Worm (Caenorhabditis elegans) whole organism, L2 larva: ENCODE results near the gene F17C11.13.
A peak's percentile ranks its signal among the peaks of the same experiment; 100 is the strongest.

Experiments used
- F13H6.1 ChIP-seq: sonication (generic microtip); optimal IDR thresholded peaks from 2 replicates; lab custom pipeline; 2016; ENCODE audit warnings: missing genetic modification characterization, missing compliant biosample characterization
- Y55F3AM.14 ChIP-seq: fragments of 200-800 bp; sonication (Bioruptor generic); optimal IDR thresholded peaks from 2 replicates; lab custom pipeline; 2018; ENCODE audit warnings: mild to moderate bottlenecking, missing genetic modification characterization, missing compliant biosample characterization
- ZK546.5 ChIP-seq: sonication (generic microtip); optimal IDR thresholded peaks from 2 replicates; lab custom pipeline; 2017; ENCODE audit warnings: missing biosample characterization, missing genetic modification characterization
- aly-2 ChIP-seq: fragments of 150-350 bp; optimal IDR thresholded peaks from 2 replicates; lab custom pipeline; 2014; ENCODE audit warnings: missing biosample characterization, missing genetic modification characterization
- blmp-1 ChIP-seq: sonication (generic microtip); optimal IDR thresholded peaks from 2 replicates; lab custom pipeline; 2017; ENCODE audit warnings: missing genetic modification characterization, mild to moderate bottlenecking, missing compliant biosample characterization, antibody characterized with exemption, moderate library complexity; ENCODE audit not compliant: insufficient read depth
- ceh-82 ChIP-seq: fragments of 150-350 bp; optimal IDR thresholded peaks from 2 replicates; lab custom pipeline; 2014; ENCODE audit warnings: missing biosample characterization, missing genetic modification characterization
- crh-2 ChIP-seq: sonication (generic microtip); optimal IDR thresholded peaks from 2 replicates; lab custom pipeline; 2017; ENCODE audit warnings: missing biosample characterization, missing genetic modification characterization
- dmd-4 ChIP-seq: sonication (generic microtip); optimal IDR thresholded peaks from 2 replicates; lab custom pipeline; 2017; ENCODE audit warnings: missing biosample characterization, missing genetic modification characterization
- elt-1 ChIP-seq: fragments of 150-350 bp; optimal IDR thresholded peaks from 2 replicates; lab custom pipeline; 2014; ENCODE audit warnings: missing biosample characterization, missing genetic modification characterization
- elt-3 ChIP-seq: sonication (generic microtip); optimal IDR thresholded peaks from 2 replicates; lab custom pipeline; 2017; ENCODE audit warnings: missing biosample characterization, missing genetic modification characterization
- fos-1 ChIP-seq: fragments of 150-350 bp; optimal IDR thresholded peaks from 2 replicates; lab custom pipeline; 2014; ENCODE audit warnings: missing biosample characterization, missing genetic modification characterization
- gmeb-1 ChIP-seq: fragments of 150-350 bp; optimal IDR thresholded peaks from 2 replicates; lab custom pipeline; 2014; ENCODE audit warnings: missing biosample characterization, missing genetic modification characterization
- lin-11 ChIP-seq: fragments of 150-350 bp; sonication (generic microtip); optimal IDR thresholded peaks from 2 replicates; lab custom pipeline; 2014; ENCODE audit warnings: missing biosample characterization, missing genetic modification characterization, inconsistent platforms, mixed read lengths
- lin-13 ChIP-seq: fragments of 150-350 bp; optimal IDR thresholded peaks from 2 replicates; lab custom pipeline; 2014; ENCODE audit warnings: missing biosample characterization, missing genetic modification reagents, missing genetic modification characterization
- lin-39 ChIP-seq: fragments of 150-350 bp; optimal IDR thresholded peaks from 2 replicates; lab custom pipeline; 2014; ENCODE audit warnings: missing biosample characterization, missing genetic modification reagents, missing genetic modification characterization
- mab-5 ChIP-seq: fragments of 150-350 bp; optimal IDR thresholded peaks from 2 replicates; lab custom pipeline; 2014; ENCODE audit warnings: missing biosample characterization, missing genetic modification characterization
- mdl-1 ChIP-seq, 2 experiments: fragments of 150-350 bp in 1 of 2; sonication (generic microtip) in 1 of 2; optimal IDR thresholded peaks; 2 replicates each; lab custom pipeline; 2017; ENCODE audit warnings: missing biosample characterization in 2 of 2, missing genetic modification characterization in 2 of 2
- nhr-10 ChIP-seq: sonication (generic microtip); optimal IDR thresholded peaks from 2 replicates; lab custom pipeline; 2017; ENCODE audit warnings: missing biosample characterization, missing genetic modification characterization
- nhr-11 ChIP-seq: fragments of 150-350 bp; optimal IDR thresholded peaks from 2 replicates; lab custom pipeline; 2014; ENCODE audit warnings: missing biosample characterization, missing genetic modification characterization
- nhr-129 ChIP-seq: fragments of 150-350 bp; optimal IDR thresholded peaks from 2 replicates; lab custom pipeline; 2014; ENCODE audit warnings: missing biosample characterization, missing genetic modification characterization
- nhr-21 ChIP-seq: fragments of 150-350 bp; optimal IDR thresholded peaks from 2 replicates; lab custom pipeline; 2014; ENCODE audit warnings: missing biosample characterization, missing genetic modification characterization
- nhr-23 ChIP-seq: fragments of 150-350 bp; optimal IDR thresholded peaks from 2 replicates; lab custom pipeline; 2014; ENCODE audit warnings: missing biosample characterization, missing genetic modification reagents, missing genetic modification characterization
- nhr-6 ChIP-seq: fragments of 150-350 bp; optimal IDR thresholded peaks from 2 replicates; lab custom pipeline; 2014; ENCODE audit warnings: missing biosample characterization, missing genetic modification characterization
- peb-1 ChIP-seq: fragments of 150-350 bp; optimal IDR thresholded peaks from 2 replicates; lab custom pipeline; 2014; ENCODE audit warnings: missing biosample characterization, missing genetic modification characterization
- sem-4 ChIP-seq: fragments of 150-350 bp; optimal IDR thresholded peaks from 2 replicates; lab custom pipeline; 2014; ENCODE audit warnings: missing biosample characterization, missing genetic modification reagents, missing genetic modification characterization
- sma-3 ChIP-seq: sonication (generic microtip); optimal IDR thresholded peaks from 2 replicates; lab custom pipeline; 2016; ENCODE audit warnings: missing genetic modification reagents, missing genetic modification characterization, missing compliant biosample characterization
- sma-9 ChIP-seq, 2 experiments: fragments of 150-350 bp in 1 of 2; sonication (generic microtip) in 1 of 2; optimal IDR thresholded peaks; 2 replicates each; lab custom pipeline; 2014 to 2016; ENCODE audit warnings: missing genetic modification characterization in 2 of 2, mild to moderate bottlenecking in 1 of 2, missing biosample characterization in 1 of 2, missing compliant biosample characterization in 1 of 2, missing genetic modification reagents in 1 of 2, moderate library complexity in 1 of 2
- snpc-4 ChIP-seq: fragments of 150-350 bp; optimal IDR thresholded peaks from 2 replicates; lab custom pipeline; 2014; ENCODE audit warnings: missing biosample characterization, missing genetic modification characterization
- unc-39 ChIP-seq: fragments of 150-350 bp; optimal IDR thresholded peaks from 2 replicates; lab custom pipeline; 2014; ENCODE audit warnings: missing biosample characterization, missing genetic modification characterization
- unc-55 ChIP-seq: fragments of 150-350 bp; sonication (generic microtip); optimal IDR thresholded peaks from 3 replicates; lab custom pipeline; 2014; ENCODE audit warnings: missing biosample characterization, missing genetic modification reagents, missing genetic modification characterization
- unc-62 ChIP-seq: fragments of 150-350 bp; optimal IDR thresholded peaks from 2 replicates; lab custom pipeline; 2014; ENCODE audit warnings: missing biosample characterization, missing genetic modification reagents, missing genetic modification characterization
- ztf-1 ChIP-seq: fragments of 200-800 bp; sonication (Bioruptor generic); conservative IDR thresholded peaks from 2 replicates; pipeline ENCODE4 v1.3.6; 2022; ENCODE audit warnings: missing genetic modification characterization, missing compliant biosample characterization
- ztf-4 ChIP-seq: fragments of 150-350 bp; optimal IDR thresholded peaks from 2 replicates; lab custom pipeline; 2014; ENCODE audit warnings: missing biosample characterization, missing genetic modification characterization

Gene F17C11.13

DNA sequence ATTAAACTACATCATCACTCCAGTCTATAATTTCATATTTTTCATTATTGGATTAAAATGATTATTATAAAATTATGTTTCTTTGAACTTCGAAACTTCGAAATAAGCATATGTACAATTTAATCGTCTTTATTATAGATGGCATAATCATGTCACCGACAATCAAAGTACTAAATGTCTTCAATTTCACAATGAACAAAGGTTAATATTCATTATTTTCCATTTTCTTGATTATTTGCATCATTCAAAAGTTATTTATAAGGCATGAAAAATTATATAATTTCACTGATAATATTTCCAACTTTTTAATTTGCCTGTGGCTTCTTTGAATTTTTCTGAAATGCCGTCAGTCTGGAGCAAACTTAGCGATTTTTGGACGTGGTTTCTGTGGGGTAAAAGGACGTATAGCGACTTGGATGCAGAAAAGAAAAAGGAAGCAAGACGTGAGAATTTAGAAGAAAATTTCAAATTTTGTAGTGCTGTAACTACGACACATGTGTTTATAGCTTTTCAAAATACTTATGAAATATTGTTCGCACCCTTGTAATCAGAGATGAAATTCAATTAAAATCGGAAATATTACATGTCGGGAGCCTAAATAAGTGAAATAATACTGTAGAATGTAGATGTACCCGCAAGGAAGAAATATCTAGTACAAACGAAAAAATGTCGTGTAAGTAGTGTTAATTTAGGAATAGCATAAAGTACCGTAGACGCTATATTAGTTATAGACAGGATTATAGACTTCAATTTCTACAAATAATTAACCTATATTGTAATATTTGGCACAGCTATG is at the start of gene F17C11.13:
TSS of gene F17C11.13 (plus strand) at position 243 of the 796 bp plus-strand sequence.
- TF ChIP-seq fos-1 (tag; lab: Kevin White, UChicago) = peak; percentile 14
- no peak for TF ChIP-seq Y55F3AM.14 (GFP tag; lab: Kevin White, UChicago)

DNA sequence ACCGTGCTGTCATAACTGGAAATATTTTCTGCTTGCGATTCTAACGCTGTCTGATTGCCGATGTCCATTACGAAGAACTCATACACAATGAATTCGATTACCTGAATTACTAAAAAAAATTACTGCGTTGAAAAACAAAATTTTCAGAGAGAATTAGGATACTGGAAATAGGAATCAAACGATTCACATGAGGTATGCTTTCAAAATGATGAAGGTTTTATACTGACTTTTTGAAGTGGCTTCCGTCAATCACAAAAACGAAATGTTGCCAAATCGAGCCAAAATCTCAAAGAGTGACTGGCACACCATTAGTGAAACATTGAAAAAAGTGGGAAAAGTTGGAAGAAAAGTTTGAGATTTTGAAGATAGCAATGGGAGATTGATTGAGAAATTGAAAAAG is 46.7 kb upstream of the F17C11.13 start, which contains the start of gene zzz-1:
TSS of gene zzz-1 (minus strand) at position 101 of the 400 bp plus-strand sequence.
- TF ChIP-seq gmeb-1 (tag; lab: Kevin White, UChicago) (no peak), nhr-129 (tag; lab: Kevin White, UChicago) (no peak), sma-3 (GFP tag; lab: Kevin White, UChicago) (no peak), mab-5 (tag; lab: Kevin White, UChicago) (no peak), blmp-1 (tag; lab: Kevin White, UChicago) (no peak), dmd-4 (tag; lab: Kevin White, UChicago) (no peak), sem-4 (no peak), nhr-21 (no peak), nhr-10 (tag; lab: Kevin White, UChicago) (no peak), snpc-4 (tag; lab: Kevin White, UChicago) (no peak), nhr-23 (tag; lab: Kevin White, UChicago) (no peak), unc-39 (no peak), lin-39 (no peak), F13H6.1 (tag; lab: Kevin White, UChicago) (no peak), nhr-11 (tag; lab: Kevin White, UChicago) (no peak), elt-3 (tag; lab: Kevin White, UChicago) (no peak), mdl-1 (tag; optimal IDR thresholded peaks at IDR 0.05; lab: Kevin White, UChicago) (no peak), ceh-82 (tag; lab: Kevin White, UChicago) (no peak), aly-2 (tag; lab: Kevin White, UChicago) (no peak), fos-1 (tag; lab: Kevin White, UChicago) (no peak)
- TF ChIP-seq, all 48 proteins: peak for 0

DNA sequence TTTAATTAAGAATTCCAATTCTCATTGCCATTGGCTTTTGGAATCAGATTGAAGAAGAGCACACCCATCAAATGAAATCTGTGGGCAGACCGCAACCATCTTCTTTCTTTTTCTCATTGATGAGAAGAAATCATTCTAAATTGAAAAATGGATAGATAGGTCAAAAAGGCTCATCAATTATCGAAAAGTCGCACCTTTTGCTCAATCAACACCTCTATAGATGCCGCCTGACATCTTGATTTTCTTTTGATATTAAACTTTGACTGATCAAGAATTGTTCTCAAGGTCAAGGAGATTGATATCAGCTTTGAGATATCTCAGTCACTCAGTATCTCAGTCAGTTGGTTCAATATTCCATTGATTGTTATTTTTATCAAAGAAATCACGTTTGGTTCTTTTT is 45.8 kb upstream of the F17C11.13 start:
- no peak for TF ChIP-seq ZK546.5 (tag; lab: Kevin White, UChicago)
- TF ChIP-seq mdl-1 (tag; optimal IDR thresholded peaks at IDR 0.05; lab: Kevin White, UChicago) = no peak
- TF ChIP-seq ztf-4 = no peak
- no peak for TF ChIP-seq nhr-6 (tag; lab: Kevin White, UChicago)
- no peak for TF ChIP-seq nhr-21
- no peak for TF ChIP-seq peb-1 (tag; lab: Kevin White, UChicago)
- TF ChIP-seq unc-55 (GFP tag; lab: Kevin White, UChicago) = no peak
- no peak for TF ChIP-seq lin-11
- no peak for TF ChIP-seq ztf-1 (GFP tag; lab: Robert Waterston, UW)
- no peak for TF ChIP-seq unc-39
- TF ChIP-seq lin-13 (GFP tag; lab: Kevin White, UChicago) = no peak
- TF ChIP-seq elt-3 (tag; lab: Kevin White, UChicago) = no peak
- no peak for TF ChIP-seq sem-4
- TF ChIP-seq gmeb-1 (tag; lab: Kevin White, UChicago) = no peak
- TF ChIP-seq sma-9 (GFP tag; optimal IDR thresholded peaks at IDR 0.05; lab: Kevin White, UChicago) = no peak
- TF ChIP-seq sma-9 (tag; optimal IDR thresholded peaks at IDR 0.05; lab: Kevin White, UChicago) = no peak
- TF ChIP-seq elt-1 = no peak
- TF ChIP-seq nhr-11 (tag; lab: Kevin White, UChicago) = no peak
- TF ChIP-seq crh-2 (tag; lab: Kevin White, UChicago) = no peak
- TF ChIP-seq nhr-129 (tag; lab: Kevin White, UChicago) = no peak
- TF ChIP-seq, all 48 proteins: peak for 0

DNA sequence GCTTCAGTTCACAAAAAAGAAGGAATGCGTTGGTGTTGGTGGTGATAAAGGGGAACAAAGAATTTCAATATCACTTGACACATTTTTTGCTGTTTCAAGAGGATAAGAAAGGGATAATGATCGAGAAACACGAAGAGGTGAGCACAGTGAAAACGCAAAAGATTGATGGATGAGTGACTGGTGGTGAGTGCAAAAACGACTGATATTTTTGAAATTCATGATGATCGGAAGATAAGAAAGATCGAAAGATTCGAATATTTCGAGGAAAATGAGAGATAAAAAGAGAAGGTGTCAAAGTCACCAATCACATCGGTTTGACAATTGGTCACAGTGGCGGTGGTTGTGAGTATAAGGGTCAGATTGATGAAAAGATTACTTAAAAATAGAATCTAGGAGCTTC is 39.8 kb upstream of the F17C11.13 start:
- TF ChIP-seq unc-62 (no peak), sma-9 (GFP tag; optimal IDR thresholded peaks at IDR 0.05; lab: Kevin White, UChicago) (peak; percentile 12), sma-9 (tag; optimal IDR thresholded peaks at IDR 0.05; lab: Kevin White, UChicago) (no peak), nhr-129 (tag; lab: Kevin White, UChicago) (peak; percentile 63), F13H6.1 (tag; lab: Kevin White, UChicago) (peak; percentile 34)
